Fruit fly (Drosophila melanogaster) whole organism, pupa: ENCODE measurements around the gene CG15399.

ENCODE experiments used
- CG12605 ChIP-seq: fragments of 200-800 bp; sonication (Bioruptor generic); IDR thresholded peaks from 2 replicates; pipeline ENCODE4 v1.3.6; 2022; ENCODE audit warnings: missing biosample characterization, missing genetic modification characterization
- CG14655 ChIP-seq: fragments of 200-800 bp; sonication (Bioruptor generic); optimal IDR thresholded peaks from 3 replicates; lab custom pipeline; 2017; ENCODE audit warnings: mild to moderate bottlenecking, missing biosample characterization, missing genetic modification reagents, missing genetic modification characterization
- CG15710 ChIP-seq: fragments of 200-800 bp; sonication (Bioruptor generic); optimal IDR thresholded peaks from 2 replicates; lab custom pipeline; 2018; ENCODE audit warnings: missing biosample characterization, mild to moderate bottlenecking, missing genetic modification characterization, moderate library complexity
- CG17806 ChIP-seq: fragments of 200-800 bp; sonication (Bioruptor generic); optimal IDR thresholded peaks from 2 replicates; lab custom pipeline; 2018; ENCODE audit warnings: missing biosample characterization, mild to moderate bottlenecking, missing genetic modification characterization, moderate library complexity
- CG8301 ChIP-seq: fragments of 200-800 bp; sonication (Bioruptor generic); optimal IDR thresholded peaks from 2 replicates; lab custom pipeline; 2018; ENCODE audit warnings: missing biosample characterization, mild to moderate bottlenecking, missing genetic modification characterization
- Pif1B ChIP-seq: fragments of 200-800 bp; sonication (Bioruptor generic); optimal IDR thresholded peaks from 3 replicates; lab custom pipeline; 2016; ENCODE audit warnings: missing biosample characterization, missing genetic modification characterization
- Snoo ChIP-seq: fragments of 200-800 bp; sonication (Bioruptor generic); optimal IDR thresholded peaks from 3 replicates; lab custom pipeline; 2017; ENCODE audit warnings: missing biosample characterization, mild to moderate bottlenecking, missing genetic modification characterization, inconsistent platforms

- TF ChIP-seq CG12605 (GFP tag; lab: Robert Waterston, UW) (no peak), CG17806 (tag; lab: Kevin White, UChicago) (no peak), CG14655 (no peak), Snoo (tag; lab: Kevin White, UChicago) (no peak), CG15710 (tag; lab: Kevin White, UChicago) (no peak), Pif1B (GFP tag; lab: Kevin White, UChicago) (no peak), CG8301 (no peak)
Observed at dm6 chr2L:2767627-2768026, 3.9 kb downstream of the CG15399 start, which contains the start of the genes Taf10b and Taf10.
